Fruit fly (Drosophila melanogaster): Measurements from ENCODE around the gene APC7.

The APC7 gene

DNA sequence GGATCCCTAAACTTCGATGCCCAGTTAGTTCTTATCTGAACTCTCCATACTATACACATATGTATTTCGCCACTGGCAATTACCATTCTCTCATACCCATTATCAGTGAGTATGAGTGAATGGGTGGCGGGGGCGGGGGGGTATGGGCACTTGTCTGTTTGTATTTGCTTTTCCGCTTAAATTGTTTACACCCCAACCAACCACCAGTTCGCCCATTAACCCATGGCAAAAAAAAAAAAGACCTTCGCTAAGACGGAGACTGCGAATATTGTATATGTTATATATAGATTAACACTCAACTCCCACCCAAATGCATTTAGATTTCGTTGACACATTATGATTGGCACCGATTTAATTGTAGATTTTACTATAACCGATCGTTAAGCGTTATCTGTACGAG is 4.8 kb upstream of the APC7 start (continued):
- TF ChIP-seq CG17328 (GFP tag; IDR thresholded peaks at IDR 0.05) (no peak), Ets65A (GFP tag) (no peak), zfh1 (GFP tag; IDR thresholded peaks at IDR 0.05) (no peak), D (optimal IDR thresholded peaks at IDR 0.05) (no peak), D (GFP tag; optimal IDR thresholded peaks at IDR 0.05) (no peak), CG8765 (GFP tag; IDR thresholded peaks at IDR 0.05) (no peak), CG17829 (tag; optimal IDR thresholded peaks at IDR 0.05) (no peak), corto (GFP tag; optimal IDR thresholded peaks at IDR 0.05) (no peak), CG1602 (GFP tag; optimal IDR thresholded peaks at IDR 0.05) (no peak), CG11247 (GFP tag; IDR thresholded peaks at IDR 0.05) (no peak), B-H2 (GFP tag; optimal IDR thresholded peaks at IDR 0.05) (peak; percentile 62), gt (GFP tag; IDR thresholded peaks at IDR 0.05) (no peak), CG4854 (GFP tag; optimal IDR thresholded peaks at IDR 0.05) (no peak), CG10565 (GFP tag; optimal IDR thresholded peaks at IDR 0.05) (no peak), br (optimal IDR thresholded peaks at IDR 0.05) (no peak), nau (GFP tag; optimal IDR thresholded peaks at IDR 0.05) (peak; percentile 40), CG12299 (tag; optimal IDR thresholded peaks at IDR 0.05) (no peak), CG12391 (tag; optimal IDR thresholded peaks at IDR 0.05) (no peak), CG1233 (GFP tag; optimal IDR thresholded peaks at IDR 0.05) (no peak), lola (GFP tag; optimal IDR thresholded peaks at IDR 0.05) (no peak), cato (GFP tag; optimal IDR thresholded peaks at IDR 0.05; ENCODE audit: borderline replicate concordance) (no peak), PHDP (tag; optimal IDR thresholded peaks at IDR 0.05) (peak; percentile 31), CG5180 (GFP tag; optimal IDR thresholded peaks at IDR 0.05) (no peak), CG3847 (GFP tag; IDR thresholded peaks at IDR 0.05) (no peak), Neu2 (GFP tag; optimal IDR thresholded peaks at IDR 0.05; ENCODE audit: borderline replicate concordance) (no peak), usp (GFP tag; optimal IDR thresholded peaks at IDR 0.05) (no peak), Antp (GFP tag; optimal IDR thresholded peaks at IDR 0.05) (no peak), CG4424 (GFP tag; optimal IDR thresholded peaks at IDR 0.05) (no peak), esg (GFP tag; conservative IDR thresholded peaks at IDR 0.05) (no peak), CG12155 (GFP tag; optimal IDR thresholded peaks at IDR 0.05) (no peak), CG30020 (tag; optimal IDR thresholded peaks at IDR 0.05) (no peak), ken (GFP tag; IDR thresholded peaks at IDR 0.05) (0 out of 3 replicates have a peak, but pooled peaks have one; percentile 25), CG7928 (GFP tag; optimal IDR thresholded peaks at IDR 0.05) (peak; percentile 9), crol (GFP tag; IDR thresholded peaks at IDR 0.05) (peak; percentile 76), CG10274 (GFP tag; optimal IDR thresholded peaks at IDR 0.05) (no peak), HHEX (GFP tag; optimal IDR thresholded peaks at IDR 0.05) (peak; percentile 56), Max (GFP tag; optimal IDR thresholded peaks at IDR 0.05) (no peak), CG43689 (GFP tag; IDR thresholded peaks at IDR 0.05) (no peak), ara (GFP tag; IDR thresholded peaks at IDR 0.05) (no peak), CG7372 (GFP tag; IDR thresholded peaks at IDR 0.05) (no peak), CG6254 (GFP tag; optimal IDR thresholded peaks at IDR 0.05) (no peak), CG18011 (GFP tag; optimal IDR thresholded peaks at IDR 0.05) (no peak), HmgZ (tag; optimal IDR thresholded peaks at IDR 0.05) (peak; percentile 42), eyg (GFP tag; optimal IDR thresholded peaks at IDR 0.05) (no peak), H2.0 (GFP tag; IDR thresholded peaks at IDR 0.05) (no peak), CG8359 (GFP tag; optimal IDR thresholded peaks at IDR 0.05; ENCODE audit: borderline replicate concordance) (no peak), CG4617 (GFP tag; optimal IDR thresholded peaks at IDR 0.05; ENCODE audit: borderline replicate concordance) (no peak), B-H1 (GFP tag; IDR thresholded peaks at IDR 0.05) (no peak), toy (GFP tag; IDR thresholded peaks at IDR 0.05) (no peak), CG6791 (GFP tag; IDR thresholded peaks at IDR 0.05; ENCODE audit: partially characterized antibody) (no peak), CG9876 (GFP tag; optimal IDR thresholded peaks at IDR 0.05) (no peak), chm (GFP tag; IDR thresholded peaks at IDR 0.05) (no peak)

Data from whole organism, embryonic.